Fruit fly (Drosophila melanogaster) whole organism, pupa: ENCODE measurements around the gene EMC2A.

Experiments
- CG14655 ChIP-seq: fragments of 200-800 bp; sonication (Bioruptor generic); optimal IDR thresholded peaks from 3 replicates; lab custom pipeline; 2017; ENCODE audit warnings: mild to moderate bottlenecking, missing biosample characterization, missing genetic modification reagents, missing genetic modification characterization
- CG15710 ChIP-seq: fragments of 200-800 bp; sonication (Bioruptor generic); optimal IDR thresholded peaks from 2 replicates; lab custom pipeline; 2018; ENCODE audit warnings: missing biosample characterization, mild to moderate bottlenecking, missing genetic modification characterization, moderate library complexity
- CG4496 ChIP-seq: fragments of 200-800 bp; sonication (Bioruptor generic); IDR thresholded peaks from 3 replicates; pipeline ENCODE4 v1.3.6; 2022; ENCODE audit warnings: missing biosample characterization, missing genetic modification characterization
- EcR ChIP-seq: fragments of 200-800 bp; sonication (Bioruptor generic); optimal IDR thresholded peaks from 3 replicates; lab custom pipeline; 2019; ENCODE audit warnings: missing biosample characterization, missing genetic modification characterization, mild to moderate bottlenecking, moderate library complexity, missing genetic modification reagents
- Pif1A ChIP-seq: fragments of 200-800 bp; sonication (Bioruptor generic); optimal IDR thresholded peaks from 3 replicates; lab custom pipeline; 2016; ENCODE audit warnings: missing biosample characterization, missing genetic modification characterization
- Pif1B ChIP-seq: fragments of 200-800 bp; sonication (Bioruptor generic); optimal IDR thresholded peaks from 3 replicates; lab custom pipeline; 2016; ENCODE audit warnings: missing biosample characterization, missing genetic modification characterization
- rn ChIP-seq: fragments of 200-800 bp; sonication (Bioruptor generic); IDR thresholded peaks from 2 replicates; pipeline ENCODE4 v1.3.6; 2022; ENCODE audit warnings: missing biosample characterization, missing genetic modification characterization

DNA sequence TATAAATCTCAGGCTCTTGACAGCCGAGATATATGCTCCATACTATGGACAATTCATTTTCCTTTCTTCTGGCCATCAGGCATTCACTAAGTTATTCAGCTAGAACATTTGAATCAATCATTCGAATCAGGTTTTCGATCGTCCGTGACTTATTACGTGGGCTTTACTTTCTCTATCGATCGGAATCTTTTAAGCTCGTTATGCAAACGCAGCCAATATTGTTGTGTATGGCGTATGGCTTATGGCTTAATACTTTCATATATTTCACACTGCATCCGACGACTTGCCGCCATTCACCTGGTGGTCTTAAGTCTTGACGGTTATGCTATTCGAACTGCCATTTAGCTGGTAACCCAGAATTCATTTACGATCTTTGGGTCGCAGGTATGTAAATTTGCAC lies 20.3 kb upstream of the EMC2A start:
- TF ChIP-seq rn (GFP tag; lab: Robert Waterston, UW) (no peak), Pif1A (GFP tag; lab: Kevin White, UChicago) (no peak), EcR (GFP tag; lab: Kevin White, UChicago) (no peak), Pif1B (GFP tag; lab: Kevin White, UChicago) (no peak), CG15710 (tag; lab: Kevin White, UChicago) (no peak), CG14655 (no peak), CG4496 (no peak)
